Fruit fly (Drosophila melanogaster) S2 (cell line): Measurements from ENCODE around the gene sphe.

ENCODE experiments used
- CG8478 ChIP-seq: fragments of >200 bp; optimal IDR thresholded peaks from 2 replicates; lab custom pipeline; 2018
- CTCF ChIP-seq, 2 experiments: fragments of >200 bp; optimal IDR thresholded peaks; 2 replicates each; lab custom pipeline; 2018

dm6 chrX:16721168-16721567 is 19.4 kb upstream of the sphe start, which contains the start of the genes CG32572 and CG34325:
- TF ChIP-seq CTCF (optimal IDR thresholded peaks at IDR 0.05; lab: Kevin White, UChicago) (no peak), CG8478 (lab: Kevin White, UChicago) (no peak)
